Worm (Caenorhabditis elegans): Measurements from ENCODE around the gene fbxb-10.
"Not testable (repeated sequence)": the region's sequence is repeated elsewhere in the genome, so short reads cannot be mapped to it uniquely, and the experiment has no call there.

Gene fbxb-10

DNA sequence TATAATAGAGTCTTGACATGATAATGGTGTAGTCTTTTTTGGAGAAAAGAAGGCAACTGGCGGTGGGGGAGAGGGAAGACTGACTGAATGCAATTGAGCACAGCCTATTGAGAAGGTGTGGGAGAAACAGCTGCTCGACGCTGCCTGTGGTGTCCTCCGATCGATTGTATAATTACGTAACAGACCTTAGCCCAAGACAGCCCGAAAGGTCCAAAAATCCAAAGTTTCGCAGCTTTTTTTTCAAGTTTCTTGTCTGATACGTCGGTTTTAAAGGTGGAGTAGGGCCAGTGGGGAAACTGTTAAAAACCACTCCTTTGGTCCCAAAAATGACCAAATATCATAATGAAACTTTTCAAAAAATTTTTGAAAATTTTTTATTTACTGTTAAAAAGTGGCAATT is 30.1 kb downstream of the fbxb-10 start, which contains the start of the genes C08F1.6 and fbxb-13:
TSS of gene C08F1.6 (minus strand) at position 101 of the 400 bp plus-strand sequence.
TSS of gene fbxb-13 (plus strand) at position 191 of the 400 bp plus-strand sequence.
- TF ChIP-seq scrt-1 (GFP tag; IDR thresholded peaks at IDR 0.05): no peak

DNA sequence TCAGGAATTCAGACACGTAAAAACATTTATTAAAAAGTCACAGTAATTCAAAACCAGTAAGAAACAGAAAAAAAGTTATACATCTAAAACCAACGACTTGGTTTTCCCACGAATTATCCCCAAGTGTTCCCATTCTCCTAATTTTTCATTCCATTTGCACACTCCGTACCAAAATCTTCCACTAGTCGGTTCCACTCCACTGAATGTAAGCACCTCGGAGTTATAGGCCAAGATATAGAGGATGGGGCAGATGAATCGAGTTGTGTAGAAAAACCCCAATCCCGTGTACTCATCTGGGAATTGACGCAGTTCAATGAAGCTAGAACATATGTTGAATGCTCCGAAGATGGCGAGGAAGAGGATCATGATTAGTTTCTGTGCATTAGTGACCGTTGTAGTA is 31.0 kb downstream of the fbxb-10 start:
- no peak for TF ChIP-seq sea-1 (GFP tag; conservative IDR thresholded peaks at IDR 0.05)
- no peak for TF ChIP-seq ets-7 (tag; optimal IDR thresholded peaks at IDR 0.05)
- TF ChIP-seq tbx-11 (GFP tag; IDR thresholded peaks at IDR 0.05): no peak
- no peak for TF ChIP-seq scrt-1 (GFP tag; IDR thresholded peaks at IDR 0.05)
- no peak for TF ChIP-seq F13C5.2 (tag; optimal IDR thresholded peaks at IDR 0.05)
- no peak for TF ChIP-seq hmbx-1 (tag; optimal IDR thresholded peaks at IDR 0.05)

DNA sequence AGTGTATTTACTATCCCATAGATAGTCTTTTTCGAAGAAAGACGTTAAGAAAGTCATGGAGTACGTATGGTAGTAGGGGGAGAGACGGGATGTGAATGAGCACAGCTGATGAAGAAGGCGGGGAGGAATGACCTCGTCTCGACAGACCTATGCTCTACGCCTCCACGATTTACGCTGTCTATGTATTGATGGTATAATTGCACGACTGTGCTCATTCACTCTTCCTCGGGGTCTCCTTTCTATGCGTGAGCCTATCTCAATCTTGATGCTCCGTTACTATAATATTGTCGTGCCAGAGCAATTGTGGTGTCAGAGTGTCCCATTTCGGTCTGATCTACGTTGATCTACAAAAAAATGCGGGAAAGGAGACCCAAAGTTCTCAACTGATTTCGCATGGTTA is 32.0 kb downstream of the fbxb-10 start, which contains the start of gene C08F1.10:
TSS of gene C08F1.10 (minus strand) at position 101 of the 400 bp plus-strand sequence.
- TF ChIP-seq hnd-1 (tag; optimal IDR thresholded peaks at IDR 0.05) (no peak), B0310.2 (tag; optimal IDR thresholded peaks at IDR 0.05) (no peak), ama-1 (optimal IDR thresholded peaks at IDR 0.05) (no peak), sea-1 (GFP tag; conservative IDR thresholded peaks at IDR 0.05) (no peak), tbx-37 (GFP tag; conservative IDR thresholded peaks at IDR 0.05) (no peak), ceh-36 (tag; optimal IDR thresholded peaks at IDR 0.05) (no peak), scrt-1 (GFP tag; IDR thresholded peaks at IDR 0.05) (no peak), ets-7 (tag; optimal IDR thresholded peaks at IDR 0.05) (no peak), aly-1 (tag; optimal IDR thresholded peaks at IDR 0.05) (no peak), hmg-4 (GFP tag; optimal IDR thresholded peaks at IDR 0.05) (no peak)

DNA sequence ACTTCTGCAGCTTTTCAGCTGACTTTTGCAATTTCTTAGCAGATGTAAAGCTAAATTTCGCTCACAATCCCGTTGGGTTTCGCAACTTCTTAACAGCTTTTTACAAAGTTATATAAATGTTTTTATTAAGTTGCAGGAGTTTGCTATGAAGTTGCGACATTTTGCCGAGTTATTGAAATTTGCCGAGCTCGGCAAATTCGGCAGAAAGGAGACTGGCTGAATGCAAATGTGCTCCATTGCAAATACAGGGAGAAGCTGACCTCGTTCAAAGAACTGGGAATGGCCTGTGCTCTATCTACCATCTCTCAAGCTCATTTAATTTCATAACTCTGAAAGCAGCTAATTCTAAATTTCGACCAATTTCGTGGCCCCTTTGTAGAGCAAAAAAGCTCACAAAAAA is 33.4 kb downstream of the fbxb-10 start, which contains the start of gene C08F1.11:
TSS of gene C08F1.11 (minus strand) at position 101 of the 400 bp plus-strand sequence.
- TF ChIP-seq B0310.2 (tag; optimal IDR thresholded peaks at IDR 0.05) (no peak), tbx-11 (GFP tag; IDR thresholded peaks at IDR 0.05) (no peak)

DNA sequence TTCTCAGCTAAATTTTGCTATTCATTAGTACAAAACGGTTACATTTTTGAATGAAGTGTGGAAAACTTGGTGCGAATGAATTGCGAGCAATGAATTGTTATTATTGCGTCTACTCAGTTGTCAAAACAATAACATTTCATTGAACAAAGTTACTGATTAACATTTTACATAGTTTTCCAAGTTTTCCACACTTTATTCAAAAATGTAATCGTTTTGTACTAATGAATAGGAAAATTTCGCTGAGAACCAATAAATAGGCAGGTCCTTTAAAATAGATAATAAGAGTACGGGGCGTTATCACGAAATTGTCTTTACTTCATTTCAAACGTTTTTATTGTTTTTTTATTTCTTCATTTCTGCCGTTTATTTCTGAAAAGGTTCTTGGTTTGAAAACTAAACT is 35.7 kb downstream of the fbxb-10 start, which contains the start of gene math-4:
TSS of gene math-4 (minus strand) at position 101 of the 400 bp plus-strand sequence.
- TF ChIP-seq flt-1 (GFP tag; IDR thresholded peaks at IDR 0.05) (no peak), tbx-37 (GFP tag; conservative IDR thresholded peaks at IDR 0.05) (no peak), hmg-4 (GFP tag; optimal IDR thresholded peaks at IDR 0.05) (no peak), hmbx-1 (tag; optimal IDR thresholded peaks at IDR 0.05) (no peak), ceh-13 (GFP tag; optimal IDR thresholded peaks at IDR 0.05) (no peak), pes-1 (GFP tag; IDR thresholded peaks at IDR 0.05) (no peak), tra-4 (tag; optimal IDR thresholded peaks at IDR 0.05) (no peak), ama-1 (optimal IDR thresholded peaks at IDR 0.05) (no peak), B0310.2 (tag; optimal IDR thresholded peaks at IDR 0.05) (no peak), hnd-1 (tag; optimal IDR thresholded peaks at IDR 0.05) (no peak), tbx-11 (GFP tag; IDR thresholded peaks at IDR 0.05) (no peak), aly-1 (tag; optimal IDR thresholded peaks at IDR 0.05) (no peak), sea-1 (GFP tag; conservative IDR thresholded peaks at IDR 0.05) (no peak), F13C5.2 (tag; optimal IDR thresholded peaks at IDR 0.05) (no peak), ets-7 (tag; optimal IDR thresholded peaks at IDR 0.05) (no peak), scrt-1 (GFP tag; IDR thresholded peaks at IDR 0.05) (no peak)

DNA sequence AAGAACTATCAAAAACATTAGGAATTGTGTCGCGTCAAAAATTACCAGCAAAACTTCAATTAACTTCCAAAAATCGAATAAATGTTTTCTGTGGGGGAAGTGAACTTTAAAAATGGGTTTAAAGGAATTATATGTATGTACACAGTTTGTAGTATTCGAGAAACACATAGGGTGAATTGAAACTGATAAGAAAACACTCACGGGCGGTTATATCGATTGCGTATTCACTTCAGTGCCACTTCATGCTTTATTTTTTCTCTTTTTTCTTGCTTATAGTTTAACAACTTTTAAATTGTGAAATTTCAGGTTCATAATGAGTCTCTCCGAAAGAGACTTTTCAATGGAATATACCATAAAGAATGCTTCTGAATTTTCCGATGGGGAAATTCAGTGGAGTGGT is 43.0 kb downstream of the fbxb-10 start, which contains the start of gene F36H5.14:
TSS of gene F36H5.14 (plus strand) at position 301 of the 400 bp plus-strand sequence.
- TF ChIP-seq hmbx-1 (tag; optimal IDR thresholded peaks at IDR 0.05); B0310.2 (tag; optimal IDR thresholded peaks at IDR 0.05); ama-1 (optimal IDR thresholded peaks at IDR 0.05): not testable (repeated sequence)

DNA sequence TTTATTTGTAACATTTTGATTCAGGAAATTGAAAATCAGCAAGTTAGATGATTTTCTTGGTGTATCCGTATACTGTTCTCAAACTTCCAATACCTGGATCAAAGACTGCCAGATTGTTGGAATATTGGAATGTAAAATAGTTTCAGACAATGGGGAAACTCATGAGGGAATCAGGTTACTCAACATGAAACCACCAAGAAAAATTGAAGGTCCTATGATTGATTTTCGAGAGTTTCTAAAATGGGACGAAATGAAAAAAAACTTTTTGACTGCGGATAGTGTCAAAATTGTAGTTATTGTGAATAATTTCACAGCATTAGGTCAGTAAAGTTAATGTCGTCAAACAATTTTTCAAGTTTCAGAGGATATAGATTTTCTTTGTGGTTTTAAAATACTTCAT is 46.4 kb downstream of the fbxb-10 start, which contains the start of gene math-3:
TSS of gene math-3 (plus strand) at position 301 of the 400 bp plus-strand sequence.
- no peak for TF ChIP-seq ceh-13 (GFP tag; optimal IDR thresholded peaks at IDR 0.05)
- no peak for TF ChIP-seq tra-4 (tag; optimal IDR thresholded peaks at IDR 0.05)
- TF ChIP-seq ceh-36 (tag; optimal IDR thresholded peaks at IDR 0.05): no peak
- no peak for TF ChIP-seq F13C5.2 (tag; optimal IDR thresholded peaks at IDR 0.05)
- no peak for TF ChIP-seq tbx-37 (GFP tag; conservative IDR thresholded peaks at IDR 0.05)
- TF ChIP-seq ets-7 (tag; optimal IDR thresholded peaks at IDR 0.05): no peak
- no peak for TF ChIP-seq tbx-11 (GFP tag; IDR thresholded peaks at IDR 0.05)
- no peak for TF ChIP-seq hmg-4 (GFP tag; optimal IDR thresholded peaks at IDR 0.05)
- TF ChIP-seq pes-1 (GFP tag; IDR thresholded peaks at IDR 0.05): no peak
- TF ChIP-seq flt-1 (GFP tag; IDR thresholded peaks at IDR 0.05): no peak
- TF ChIP-seq scrt-1 (GFP tag; IDR thresholded peaks at IDR 0.05): no peak

DNA sequence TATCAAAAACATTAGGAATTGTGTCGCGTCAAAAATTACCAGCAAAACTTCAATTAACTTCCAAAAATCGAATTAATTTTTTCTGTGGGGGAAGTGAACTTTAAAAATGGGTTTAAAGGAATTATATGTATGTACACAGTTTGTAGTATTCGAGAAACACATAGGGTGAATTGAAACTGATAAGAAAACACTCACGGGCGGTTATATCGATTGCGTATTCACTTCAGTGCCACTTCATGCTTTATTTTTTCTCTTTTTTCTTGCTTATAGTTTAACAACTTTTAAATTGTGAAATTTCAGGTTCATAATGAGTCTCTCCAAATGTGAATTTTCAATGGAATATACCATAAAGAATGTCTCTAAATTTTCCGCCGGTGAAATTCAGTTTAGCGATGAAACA is 46.9 kb downstream of the fbxb-10 start, which contains the start of gene math-26:
TSS of gene math-26 (plus strand) at position 301 of the 400 bp plus-strand sequence.
- not testable (repeated sequence) for TF ChIP-seq F13C5.2 (tag; optimal IDR thresholded peaks at IDR 0.05); scrt-1 (GFP tag; IDR thresholded peaks at IDR 0.05); pes-1 (GFP tag; IDR thresholded peaks at IDR 0.05)
